Fruit fly (Drosophila melanogaster): Measurements from ENCODE around the gene mfrn.

The mfrn gene

dm6 chr3R:27948421-27948906, 643 bp upstream of the mfrn start, which contains the start of gene Gp93 (continued):
- TF ChIP-seq bigmax (GFP tag; optimal IDR thresholded peaks at IDR 0.05) (peak; percentile 71), CG10654 (GFP tag; optimal IDR thresholded peaks at IDR 0.05) (no peak), CG10959 (GFP tag; IDR thresholded peaks at IDR 0.05) (no peak), btn (GFP tag; optimal IDR thresholded peaks at IDR 0.05) (no peak), CG15269 (tag; optimal IDR thresholded peaks at IDR 0.05) (no peak), Dad (GFP tag; optimal IDR thresholded peaks at IDR 0.05) (no peak), Jarid2 (GFP tag; optimal IDR thresholded peaks at IDR 0.05) (peak; percentile 72), Mrtf (GFP tag; IDR thresholded peaks at IDR 0.05) (0 out of 3 replicates have a peak, but pooled peaks have one; percentile 53), Nf-YB (GFP tag; optimal IDR thresholded peaks at IDR 0.05) (peak; percentile 16), gt (GFP tag; IDR thresholded peaks at IDR 0.05) (no peak), ara (GFP tag; IDR thresholded peaks at IDR 0.05) (peak; percentile 68), CG15011 (GFP tag; optimal IDR thresholded peaks at IDR 0.05) (no peak), CG34224 (GFP tag; IDR thresholded peaks at IDR 0.05; ENCODE audit: partially characterized antibody) (peak; percentile 26; the same call in 1 of the 3 replicates), dpn (GFP tag; optimal IDR thresholded peaks at IDR 0.05) (peak; percentile 25 to 64), Trl (optimal IDR thresholded peaks at IDR 0.05) (no peak), Trl (GFP tag; optimal IDR thresholded peaks at IDR 0.05) (no peak), unc-4 (GFP tag; IDR thresholded peaks at IDR 0.05; ENCODE audit: partially characterized antibody) (no peak), Fer3 (tag; optimal IDR thresholded peaks at IDR 0.05) (peak; percentile 58), gsb-n (tag; optimal IDR thresholded peaks at IDR 0.05) (no peak), CkIIα-i1 (GFP tag; IDR thresholded peaks at IDR 0.05) (no peak), sens (GFP tag) (no peak), CG33213 (GFP tag; optimal IDR thresholded peaks at IDR 0.05) (no peak), CG34422 (GFP tag; IDR thresholded peaks at IDR 0.05) (peak; percentile 96; the same call in 2 of the 3 replicates), pnt (GFP tag; optimal IDR thresholded peaks at IDR 0.05) (no peak), CG3407 (GFP tag; optimal IDR thresholded peaks at IDR 0.05) (no peak), CG1647 (GFP tag; optimal IDR thresholded peaks at IDR 0.05) (no peak), bsh (GFP tag; optimal IDR thresholded peaks at IDR 0.05) (peak; percentile 20 to 53), CG13123 (GFP tag; optimal IDR thresholded peaks at IDR 0.05) (peak; percentile 11), ken (GFP tag; IDR thresholded peaks at IDR 0.05) (peak; percentile 46; the same call in 1 of the 3 replicates), CG30403 (GFP tag; optimal IDR thresholded peaks at IDR 0.05) (peak; percentile 70), CG5953 (GFP tag; IDR thresholded peaks at IDR 0.05) (no peak), CG17359 (tag; optimal IDR thresholded peaks at IDR 0.05) (peak; percentile 47), cg (GFP tag; optimal IDR thresholded peaks at IDR 0.05) (no peak), lbe (GFP tag; optimal IDR thresholded peaks at IDR 0.05) (peak; percentile 30), ERR (GFP tag; optimal IDR thresholded peaks at IDR 0.05) (peak; percentile 35), Sin3A (optimal IDR thresholded peaks at IDR 0.05) (peak; percentile 37), CG10267 (tag; optimal IDR thresholded peaks at IDR 0.05) (peak; percentile 44), CG12769 (tag; optimal IDR thresholded peaks at IDR 0.05) (no peak), ftz-f1 (GFP tag; optimal IDR thresholded peaks at IDR 0.05) (no peak), bcd (GFP tag; optimal IDR thresholded peaks at IDR 0.05) (peak; percentile 38), CG4328 (GFP tag; optimal IDR thresholded peaks at IDR 0.05) (peak; percentile 45), Sry-δ (GFP tag; optimal IDR thresholded peaks at IDR 0.05) (no peak), lmd (GFP tag; IDR thresholded peaks at IDR 0.05) (peak; percentile 66), CG4404 (GFP tag; IDR thresholded peaks at IDR 0.05) (peak; percentile 47), fu2 (GFP tag; optimal IDR thresholded peaks at IDR 0.05) (no peak), MTF-1 (GFP tag; optimal IDR thresholded peaks at IDR 0.05; ENCODE audit: borderline replicate concordance) (peak; percentile 24), Pdp1 (GFP tag; optimal IDR thresholded peaks at IDR 0.05) (peak in 1 of 2 experiments; percentile 34), NC2β (GFP tag; optimal IDR thresholded peaks at IDR 0.05) (peak; percentile 41), sima (GFP tag; optimal IDR thresholded peaks at IDR 0.05) (no peak), NK7.1 (GFP tag; optimal IDR thresholded peaks at IDR 0.05) (no peak), CG7786 (GFP tag; optimal IDR thresholded peaks at IDR 0.05) (no peak), bbx (GFP tag; IDR thresholded peaks at IDR 0.05; ENCODE audit: partially characterized antibody) (peak; percentile 57)

Data from whole organism, embryonic.